Fruit fly (Drosophila melanogaster): Measurements from ENCODE around the gene CG43689.
A peak's percentile ranks its signal among the peaks of the same experiment; 100 is the strongest.

CG43689 gene

DNA sequence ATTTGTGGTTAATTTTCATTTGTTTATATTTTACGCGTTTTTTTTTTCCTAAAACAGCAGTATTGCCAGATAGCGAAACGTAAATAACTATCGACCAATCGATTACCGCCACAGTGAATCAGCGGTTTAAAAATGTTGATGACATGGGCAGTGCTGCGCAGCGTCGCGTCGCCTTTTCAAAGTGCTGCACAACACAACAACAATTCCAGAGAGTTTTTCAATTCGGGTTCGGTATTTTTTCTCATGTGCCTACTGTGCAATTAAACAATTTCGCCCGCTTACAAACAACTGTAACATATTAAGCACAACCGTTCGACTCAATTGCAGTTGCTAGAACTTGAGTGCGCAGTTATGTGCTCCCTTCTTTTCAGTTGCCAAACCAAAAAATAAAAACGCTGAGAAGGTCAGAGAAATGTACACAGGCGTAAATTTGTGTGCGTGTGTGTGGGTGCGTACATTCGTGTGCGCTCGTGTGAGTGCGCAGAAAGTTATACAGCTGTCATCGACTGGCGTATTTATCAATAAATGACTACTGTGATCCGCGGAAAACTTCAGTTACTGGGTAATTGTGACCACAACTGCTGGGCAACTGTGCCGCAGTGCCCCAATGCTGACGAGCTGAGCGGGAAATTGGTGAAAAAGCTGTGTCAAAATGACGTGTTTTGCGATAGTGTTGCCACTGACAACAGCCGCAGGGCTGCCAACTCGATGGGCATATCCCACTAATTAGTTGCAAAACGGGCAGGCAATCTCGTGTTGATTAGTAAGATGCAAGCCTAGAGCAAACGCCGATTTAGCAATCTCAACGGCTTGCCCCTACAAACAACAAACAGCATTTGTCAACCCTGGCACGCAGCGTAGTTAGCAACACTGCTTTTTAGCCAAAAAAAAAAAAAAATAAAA is 41.5 kb downstream of the CG43689 start, which contains the start of the genes tyf and Tip60 (continued):
- TF ChIP-seq Dfd (GFP tag; optimal IDR thresholded peaks at IDR 0.05) (no peak), dsf (GFP tag; optimal IDR thresholded peaks at IDR 0.05; ENCODE audit: borderline replicate concordance) (no peak), GATAd (GFP tag; optimal IDR thresholded peaks at IDR 0.05) (no peak), dl (GFP tag; optimal IDR thresholded peaks at IDR 0.05; ENCODE audit: insufficient read depth in 1 of 2, partially characterized antibody in 2 of 2) (no peak), N (GFP tag; optimal IDR thresholded peaks at IDR 0.05) (peak; percentile 2), tai (GFP tag; optimal IDR thresholded peaks at IDR 0.05) (no peak), Vsx2 (GFP tag; optimal IDR thresholded peaks at IDR 0.05; ENCODE audit: partially characterized antibody) (no peak), rgr (GFP tag; optimal IDR thresholded peaks at IDR 0.05) (peak; percentile 70), CG32264 (GFP tag; optimal IDR thresholded peaks at IDR 0.05) (no peak), psq (GFP tag; optimal IDR thresholded peaks at IDR 0.05) (no peak), Hr78 (GFP tag; optimal IDR thresholded peaks at IDR 0.05) (no peak), Jra (GFP tag; optimal IDR thresholded peaks at IDR 0.05) (peak; percentile 48)

dm6 chrX:4119582-4119981 is 44.0 kb downstream of the CG43689 start:
- TF ChIP-seq br (GFP tag; optimal IDR thresholded peaks at IDR 0.05) (no peak), sage (GFP tag; optimal IDR thresholded peaks at IDR 0.05) (no peak), Dfd (GFP tag; optimal IDR thresholded peaks at IDR 0.05) (no peak), jim (GFP tag; optimal IDR thresholded peaks at IDR 0.05) (no peak), dmrt93B (GFP tag; optimal IDR thresholded peaks at IDR 0.05) (no peak), CG9705 (GFP tag; optimal IDR thresholded peaks at IDR 0.05) (no peak), Hr78 (GFP tag; optimal IDR thresholded peaks at IDR 0.05) (no peak), Jra (GFP tag; optimal IDR thresholded peaks at IDR 0.05) (no peak), dl (GFP tag; optimal IDR thresholded peaks at IDR 0.05; ENCODE audit: insufficient read depth in 1 of 2, partially characterized antibody in 2 of 2) (no peak), fru (GFP tag; optimal IDR thresholded peaks at IDR 0.05) (no peak), GATAd (GFP tag; optimal IDR thresholded peaks at IDR 0.05) (no peak), pan (optimal IDR thresholded peaks at IDR 0.05) (no peak), rgr (GFP tag; optimal IDR thresholded peaks at IDR 0.05) (no peak), CrebA (GFP tag; optimal IDR thresholded peaks at IDR 0.05; ENCODE audit: borderline replicate concordance) (no peak), CG32264 (GFP tag; optimal IDR thresholded peaks at IDR 0.05) (no peak), ey (GFP tag; optimal IDR thresholded peaks at IDR 0.05) (no peak)

- no peak for TF ChIP-seq Rel (GFP tag; optimal IDR thresholded peaks at IDR 0.05)
- peak; percentile 18 for TF ChIP-seq Rel (tag; optimal IDR thresholded peaks at IDR 0.05)
- no peak for TF ChIP-seq CrebA (GFP tag; optimal IDR thresholded peaks at IDR 0.05; ENCODE audit: borderline replicate concordance)
Observed at dm6 chrX:4131049-4131629, 55.6 kb downstream of the CG43689 start, which contains the start of gene GlcAT-I. Gene GlcAT-I (plus strand): TSS chrX:4131211.

DNA sequence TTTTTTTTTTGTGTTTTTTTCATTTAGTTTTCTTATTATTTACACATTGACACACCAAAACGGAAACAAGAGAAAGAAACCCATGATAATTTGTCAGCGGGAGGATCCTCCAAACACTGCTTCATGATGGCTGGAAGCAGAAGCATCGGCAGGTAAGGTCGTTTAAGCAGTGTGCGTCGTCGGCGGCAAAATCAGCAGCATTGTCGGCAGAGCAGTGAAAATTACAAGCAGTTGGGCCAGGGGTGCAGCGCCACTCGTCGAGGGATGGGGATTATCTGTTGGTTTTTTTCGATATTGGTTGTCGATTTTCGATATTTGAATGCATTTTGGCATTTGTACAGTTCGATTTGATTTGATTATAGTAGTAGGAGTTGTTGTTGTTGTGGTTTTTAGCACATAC is 63.5 kb downstream of the CG43689 start:
- TF ChIP-seq Mio (GFP tag; optimal IDR thresholded peaks at IDR 0.05) (no peak), brk (GFP tag; optimal IDR thresholded peaks at IDR 0.05) (no peak), h (GFP tag; optimal IDR thresholded peaks at IDR 0.05) (no peak), CrebA (GFP tag; optimal IDR thresholded peaks at IDR 0.05; ENCODE audit: borderline replicate concordance) (no peak), sage (GFP tag; optimal IDR thresholded peaks at IDR 0.05) (no peak), Dif (GFP tag; optimal IDR thresholded peaks at IDR 0.05; ENCODE audit: partially characterized antibody) (no peak), usp (GFP tag; optimal IDR thresholded peaks at IDR 0.05) (no peak), OdsH (GFP tag; optimal IDR thresholded peaks at IDR 0.05) (no peak), jim (GFP tag; optimal IDR thresholded peaks at IDR 0.05) (no peak), sv (GFP tag; optimal IDR thresholded peaks at IDR 0.05) (no peak), Dfd (GFP tag; optimal IDR thresholded peaks at IDR 0.05) (no peak), Abd-B (GFP tag; optimal IDR thresholded peaks at IDR 0.05) (no peak), Hnf4 (GFP tag; optimal IDR thresholded peaks at IDR 0.05) (no peak), br (GFP tag; optimal IDR thresholded peaks at IDR 0.05) (no peak), Vsx2 (GFP tag; optimal IDR thresholded peaks at IDR 0.05; ENCODE audit: partially characterized antibody) (no peak), psq (GFP tag; optimal IDR thresholded peaks at IDR 0.05) (no peak), tai (GFP tag; optimal IDR thresholded peaks at IDR 0.05) (no peak)
